Worm (Caenorhabditis elegans): ENCODE data around the gene sdz-33.

sdz-33 gene

ce11 chrIII:11930899-11931298 lies 23.6 kb downstream of the sdz-33 start:
- no peak for TF ChIP-seq ztf-4 (tag; optimal IDR thresholded peaks at IDR 0.05)
- no peak for TF ChIP-seq zag-1 (tag; optimal IDR thresholded peaks at IDR 0.05)
- TF ChIP-seq ztf-11 (tag; optimal IDR thresholded peaks at IDR 0.05): no peak
- TF ChIP-seq aly-2 (tag; optimal IDR thresholded peaks at IDR 0.05): no peak
- no peak for TF ChIP-seq lsy-12 (tag; optimal IDR thresholded peaks at IDR 0.05)
- TF ChIP-seq fos-1 (tag; optimal IDR thresholded peaks at IDR 0.05): no peak
- TF ChIP-seq ZK546.5 (tag; optimal IDR thresholded peaks at IDR 0.05): no peak
- TF ChIP-seq jun-1 (tag; optimal IDR thresholded peaks at IDR 0.05): no peak
- no peak for TF ChIP-seq skn-1 (tag; optimal IDR thresholded peaks at IDR 0.05)

- no peak for TF ChIP-seq pqm-1 (tag; optimal IDR thresholded peaks at IDR 0.05)
- TF ChIP-seq egl-5 (tag; optimal IDR thresholded peaks at IDR 0.05): no peak
- no peak for TF ChIP-seq tbx-2 (tag; optimal IDR thresholded peaks at IDR 0.05)
- no peak for TF ChIP-seq elt-2 (tag; optimal IDR thresholded peaks at IDR 0.05)
- TF ChIP-seq skn-1 (tag; optimal IDR thresholded peaks at IDR 0.05): no peak
- no peak for TF ChIP-seq hmg-11 (tag; optimal IDR thresholded peaks at IDR 0.05)
- TF ChIP-seq fkh-2 (tag; optimal IDR thresholded peaks at IDR 0.05): no peak
- TF ChIP-seq nhr-43 (tag; optimal IDR thresholded peaks at IDR 0.05; ENCODE audit: poor library complexity, severe bottlenecking): no peak
These were observed 24.7 kb downstream of the sdz-33 start for ce11 chrIII:11931960-11932359.

ce11 chrIII:11933539-11933938 lies 26.3 kb downstream of the sdz-33 start, which contains the start of gene dolk-1:
Gene dolk-1, minus strand, starts transcription at chrIII:11933639.
- TF ChIP-seq elt-1 (tag; optimal IDR thresholded peaks at IDR 0.05): no peak

ce11 chrIII:11935032-11935947 lies 28.0 kb downstream of the sdz-33 start:
- no peak for TF ChIP-seq elt-1 (tag; optimal IDR thresholded peaks at IDR 0.05)
- TF ChIP-seq zag-1 (tag; optimal IDR thresholded peaks at IDR 0.05): no peak
- no peak for TF ChIP-seq nhr-12 (tag; optimal IDR thresholded peaks at IDR 0.05)
- TF ChIP-seq lin-15B (tag; optimal IDR thresholded peaks at IDR 0.05): peak; percentile 47
- no peak for TF ChIP-seq lin-39 (tag; optimal IDR thresholded peaks at IDR 0.05)
- TF ChIP-seq ceh-82 (tag; optimal IDR thresholded peaks at IDR 0.05): no peak
- no peak for TF ChIP-seq nhr-67 (tag; optimal IDR thresholded peaks at IDR 0.05)
- no peak for TF ChIP-seq mdl-1 (tag; optimal IDR thresholded peaks at IDR 0.05)
- TF ChIP-seq nfya-1 (tag; optimal IDR thresholded peaks at IDR 0.05; ENCODE audit: insufficient read depth): peak; percentile 99

ce11 chrIII:11935948-11936280 lies 28.6 kb downstream of the sdz-33 start:
- no peak for TF ChIP-seq lsy-12 (tag; optimal IDR thresholded peaks at IDR 0.05)
- no peak for TF ChIP-seq sea-2 (GFP tag; optimal IDR thresholded peaks at IDR 0.05)
- TF ChIP-seq aly-2 (tag; optimal IDR thresholded peaks at IDR 0.05): no peak
- no peak for TF ChIP-seq nhr-23 (tag; optimal IDR thresholded peaks at IDR 0.05)
- no peak for TF ChIP-seq nhr-25 (tag; optimal IDR thresholded peaks at IDR 0.05)
- TF ChIP-seq nfya-1 (tag; optimal IDR thresholded peaks at IDR 0.05; ENCODE audit: insufficient read depth): peak; percentile 64
- peak; percentile 34 for TF ChIP-seq lin-15B (tag; optimal IDR thresholded peaks at IDR 0.05)
- no peak for TF ChIP-seq ama-1 (optimal IDR thresholded peaks at IDR 0.05)
- no peak for TF ChIP-seq elt-2 (tag; optimal IDR thresholded peaks at IDR 0.05)
- TF ChIP-seq nhr-43 (tag; optimal IDR thresholded peaks at IDR 0.05; ENCODE audit: poor library complexity, severe bottlenecking): no peak
- no peak for TF ChIP-seq skn-1 (tag; optimal IDR thresholded peaks at IDR 0.05)
- TF ChIP-seq ceh-16 (tag; optimal IDR thresholded peaks at IDR 0.05): no peak
- TF ChIP-seq jun-1 (tag; optimal IDR thresholded peaks at IDR 0.05): no peak
- no peak for TF ChIP-seq ceh-9 (tag; optimal IDR thresholded peaks at IDR 0.05)
- TF ChIP-seq lin-39 (tag; optimal IDR thresholded peaks at IDR 0.05): peak; percentile 34
- no peak for TF ChIP-seq zag-1 (tag; optimal IDR thresholded peaks at IDR 0.05)
- TF ChIP-seq nhr-67 (tag; optimal IDR thresholded peaks at IDR 0.05): no peak
- no peak for TF ChIP-seq daf-12 (tag; optimal IDR thresholded peaks at IDR 0.05)
- no peak for TF ChIP-seq nhr-28 (tag; optimal IDR thresholded peaks at IDR 0.05)
- TF ChIP-seq elt-1 (tag; optimal IDR thresholded peaks at IDR 0.05): no peak
- no peak for TF ChIP-seq nhr-77 (tag; optimal IDR thresholded peaks at IDR 0.05)
- no peak for TF ChIP-seq tbx-2 (tag; optimal IDR thresholded peaks at IDR 0.05)
- no peak for TF ChIP-seq R02D3.7 (tag; optimal IDR thresholded peaks at IDR 0.05)
- no peak for TF ChIP-seq egl-27 (tag; optimal IDR thresholded peaks at IDR 0.05)
- no peak for TF ChIP-seq fos-1 (tag; optimal IDR thresholded peaks at IDR 0.05)
- no peak for TF ChIP-seq pha-4 (tag; optimal IDR thresholded peaks at IDR 0.05)
- no peak for TF ChIP-seq mdl-1 (tag; optimal IDR thresholded peaks at IDR 0.05)
- no peak for TF ChIP-seq nhr-237 (tag; optimal IDR thresholded peaks at IDR 0.05)
- no peak for TF ChIP-seq eor-1 (tag; optimal IDR thresholded peaks at IDR 0.05)
- TF ChIP-seq elt-3 (tag; optimal IDR thresholded peaks at IDR 0.05): no peak
- no peak for TF ChIP-seq ztf-11 (tag; optimal IDR thresholded peaks at IDR 0.05)
- TF ChIP-seq snpc-4 (tag; optimal IDR thresholded peaks at IDR 0.05): peak; percentile 57
- TF ChIP-seq hmg-11 (tag; optimal IDR thresholded peaks at IDR 0.05): peak; percentile 37
- no peak for TF ChIP-seq fkh-2 (tag; optimal IDR thresholded peaks at IDR 0.05)
